Worm (Caenorhabditis elegans) whole organism, L2 larva: Measurements from ENCODE around the gene Y17D7B.10.
A peak's percentile ranks its signal among the peaks of the same experiment; 100 is the strongest.

ENCODE experiments used
- F13H6.1 ChIP-seq: sonication (generic microtip); optimal IDR thresholded peaks from 2 replicates; lab custom pipeline; 2016; ENCODE audit warnings: missing genetic modification characterization, missing compliant biosample characterization
- R02D3.7 ChIP-seq: fragments of 150-350 bp; optimal IDR thresholded peaks from 2 replicates; lab custom pipeline; 2014; ENCODE audit warnings: missing biosample characterization, missing genetic modification characterization
- Y55F3AM.14 ChIP-seq: fragments of 200-800 bp; sonication (Bioruptor generic); optimal IDR thresholded peaks from 2 replicates; lab custom pipeline; 2018; ENCODE audit warnings: mild to moderate bottlenecking, missing genetic modification characterization, missing compliant biosample characterization
- alr-1 ChIP-seq: fragments of 150-350 bp; optimal IDR thresholded peaks from 2 replicates; lab custom pipeline; 2014; ENCODE audit warnings: missing biosample characterization, missing genetic modification characterization
- ama-1 ChIP-seq: fragments of 150-350 bp; optimal IDR thresholded peaks from 2 replicates; lab custom pipeline; 2018; ENCODE audit warnings: inconsistent platforms
- ceh-16 ChIP-seq: fragments of 150-350 bp; optimal IDR thresholded peaks from 2 replicates; lab custom pipeline; 2014; ENCODE audit warnings: missing biosample characterization, missing genetic modification characterization
- ceh-82 ChIP-seq: fragments of 150-350 bp; optimal IDR thresholded peaks from 2 replicates; lab custom pipeline; 2014; ENCODE audit warnings: missing biosample characterization, missing genetic modification characterization
- crh-2 ChIP-seq: sonication (generic microtip); optimal IDR thresholded peaks from 2 replicates; lab custom pipeline; 2017; ENCODE audit warnings: missing biosample characterization, missing genetic modification characterization
- dmd-4 ChIP-seq: sonication (generic microtip); optimal IDR thresholded peaks from 2 replicates; lab custom pipeline; 2017; ENCODE audit warnings: missing biosample characterization, missing genetic modification characterization
- elt-1 ChIP-seq: fragments of 150-350 bp; optimal IDR thresholded peaks from 2 replicates; lab custom pipeline; 2014; ENCODE audit warnings: missing biosample characterization, missing genetic modification characterization
- fos-1 ChIP-seq: fragments of 150-350 bp; optimal IDR thresholded peaks from 2 replicates; lab custom pipeline; 2014; ENCODE audit warnings: missing biosample characterization, missing genetic modification characterization
- gmeb-1 ChIP-seq: fragments of 150-350 bp; optimal IDR thresholded peaks from 2 replicates; lab custom pipeline; 2014; ENCODE audit warnings: missing biosample characterization, missing genetic modification characterization
- lin-13 ChIP-seq: fragments of 150-350 bp; optimal IDR thresholded peaks from 2 replicates; lab custom pipeline; 2014; ENCODE audit warnings: missing biosample characterization, missing genetic modification reagents, missing genetic modification characterization
- lin-39 ChIP-seq: fragments of 150-350 bp; optimal IDR thresholded peaks from 2 replicates; lab custom pipeline; 2014; ENCODE audit warnings: missing biosample characterization, missing genetic modification reagents, missing genetic modification characterization
- lsy-2 ChIP-seq, 2 experiments: fragments of 150-350 bp in 1 of 2; sonication (generic microtip) in 1 of 2; optimal IDR thresholded peaks; 2 replicates each; lab custom pipeline; 2014 to 2017; ENCODE audit warnings: missing biosample characterization in 2 of 2, missing genetic modification characterization in 2 of 2
- mab-5 ChIP-seq: fragments of 150-350 bp; optimal IDR thresholded peaks from 2 replicates; lab custom pipeline; 2014; ENCODE audit warnings: missing biosample characterization, missing genetic modification characterization
- mbf-1 ChIP-seq: sonication (generic microtip); optimal IDR thresholded peaks from 2 replicates; lab custom pipeline; 2017; ENCODE audit warnings: missing biosample characterization, missing genetic modification characterization
- nhr-10 ChIP-seq: sonication (generic microtip); optimal IDR thresholded peaks from 2 replicates; lab custom pipeline; 2017; ENCODE audit warnings: missing biosample characterization, missing genetic modification characterization
- nhr-11 ChIP-seq: fragments of 150-350 bp; optimal IDR thresholded peaks from 2 replicates; lab custom pipeline; 2014; ENCODE audit warnings: missing biosample characterization, missing genetic modification characterization
- nhr-12 ChIP-seq: fragments of 150-350 bp; optimal IDR thresholded peaks from 2 replicates; lab custom pipeline; 2014; ENCODE audit warnings: missing biosample characterization, missing genetic modification characterization
- nhr-21 ChIP-seq: fragments of 150-350 bp; optimal IDR thresholded peaks from 2 replicates; lab custom pipeline; 2014; ENCODE audit warnings: missing biosample characterization, missing genetic modification characterization
- nhr-237 ChIP-seq: fragments of 150-350 bp; optimal IDR thresholded peaks from 2 replicates; lab custom pipeline; 2014; ENCODE audit warnings: missing biosample characterization, missing genetic modification characterization
- nhr-25 ChIP-seq: fragments of 150-350 bp; sonication (generic microtip); optimal IDR thresholded peaks from 3 replicates; lab custom pipeline; 2014; ENCODE audit warnings: missing biosample characterization, missing genetic modification characterization
- nhr-6 ChIP-seq: fragments of 150-350 bp; optimal IDR thresholded peaks from 2 replicates; lab custom pipeline; 2014; ENCODE audit warnings: missing biosample characterization, missing genetic modification characterization
- peb-1 ChIP-seq: fragments of 150-350 bp; optimal IDR thresholded peaks from 2 replicates; lab custom pipeline; 2014; ENCODE audit warnings: missing biosample characterization, missing genetic modification characterization
- sem-4 ChIP-seq: fragments of 150-350 bp; optimal IDR thresholded peaks from 2 replicates; lab custom pipeline; 2014; ENCODE audit warnings: missing biosample characterization, missing genetic modification reagents, missing genetic modification characterization
- sma-3 ChIP-seq: sonication (generic microtip); optimal IDR thresholded peaks from 2 replicates; lab custom pipeline; 2016; ENCODE audit warnings: missing genetic modification reagents, missing genetic modification characterization, missing compliant biosample characterization
- sma-9 ChIP-seq, 2 experiments: fragments of 150-350 bp in 1 of 2; sonication (generic microtip) in 1 of 2; optimal IDR thresholded peaks; 2 replicates each; lab custom pipeline; 2014 to 2016; ENCODE audit warnings: missing genetic modification characterization in 2 of 2, mild to moderate bottlenecking in 1 of 2, missing biosample characterization in 1 of 2, missing compliant biosample characterization in 1 of 2, missing genetic modification reagents in 1 of 2, moderate library complexity in 1 of 2
- snpc-4 ChIP-seq: fragments of 150-350 bp; optimal IDR thresholded peaks from 2 replicates; lab custom pipeline; 2014; ENCODE audit warnings: missing biosample characterization, missing genetic modification characterization
- unc-39 ChIP-seq: fragments of 150-350 bp; optimal IDR thresholded peaks from 2 replicates; lab custom pipeline; 2014; ENCODE audit warnings: missing biosample characterization, missing genetic modification characterization
- unc-55 ChIP-seq: fragments of 150-350 bp; sonication (generic microtip); optimal IDR thresholded peaks from 3 replicates; lab custom pipeline; 2014; ENCODE audit warnings: missing biosample characterization, missing genetic modification reagents, missing genetic modification characterization
- ztf-1 ChIP-seq: fragments of 200-800 bp; sonication (Bioruptor generic); conservative IDR thresholded peaks from 2 replicates; pipeline ENCODE4 v1.3.6; 2022; ENCODE audit warnings: missing genetic modification characterization, missing compliant biosample characterization
- ztf-11 ChIP-seq: sonication (generic microtip); optimal IDR thresholded peaks from 2 replicates; lab custom pipeline; 2017; ENCODE audit warnings: missing biosample characterization, missing genetic modification characterization
- ztf-4 ChIP-seq: fragments of 150-350 bp; optimal IDR thresholded peaks from 2 replicates; lab custom pipeline; 2014; ENCODE audit warnings: missing biosample characterization, missing genetic modification characterization

Gene Y17D7B.10

DNA sequence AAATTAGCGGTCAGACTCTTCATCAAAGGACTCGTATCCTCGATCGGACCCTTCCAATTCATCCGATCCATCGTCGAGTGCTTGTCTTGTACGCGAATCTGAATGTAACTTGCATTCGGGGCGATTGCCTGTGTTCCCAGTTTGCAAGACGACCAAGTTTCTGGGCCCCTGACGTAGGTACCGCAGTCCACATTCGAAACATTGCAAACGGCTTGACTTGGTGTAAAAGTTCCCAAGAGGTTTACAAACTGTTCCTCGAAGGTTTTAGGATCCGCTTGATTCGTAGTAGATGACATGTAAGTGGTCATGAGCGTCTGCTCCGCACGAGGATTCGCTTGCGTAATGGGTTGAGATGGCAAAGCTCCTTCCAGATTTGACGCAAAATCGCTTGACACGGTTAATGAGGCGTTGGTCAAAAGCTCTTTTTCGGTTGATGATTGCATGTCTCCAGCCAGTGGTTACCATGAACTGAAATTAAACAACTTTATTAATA lies 7.2 kb upstream of the Y17D7B.10 start, which contains the start of gene Y17D7B.4:
Gene Y17D7B.4, minus strand, starts transcription at position 443 of the 493 bp plus-strand sequence.
- TF ChIP-seq crh-2 (tag; lab: Kevin White, UChicago) (no peak), ceh-16 (tag; lab: Kevin White, UChicago) (no peak), nhr-12 (tag; lab: Kevin White, UChicago) (no peak), sma-9 (GFP tag; optimal IDR thresholded peaks at IDR 0.05; lab: Kevin White, UChicago) (no peak), sma-9 (tag; optimal IDR thresholded peaks at IDR 0.05; lab: Kevin White, UChicago) (no peak), R02D3.7 (no peak), ztf-4 (tag; lab: Kevin White, UChicago) (no peak), mbf-1 (no peak)

ce11 chrV:18780605-18781004 lies 2.9 kb upstream of the Y17D7B.10 start:
- no peak for TF ChIP-seq nhr-11
- no peak for TF ChIP-seq F13H6.1 (tag; lab: Kevin White, UChicago)
- TF ChIP-seq gmeb-1 (tag; lab: Kevin White, UChicago), result no peak
- no peak for TF ChIP-seq unc-55
- TF ChIP-seq peb-1, result no peak
- TF ChIP-seq mbf-1, result no peak
- TF ChIP-seq nhr-10, result no peak
- no peak for TF ChIP-seq fos-1 (tag; lab: Kevin White, UChicago)
- no peak for TF ChIP-seq lin-13 (GFP tag; lab: Kevin White, UChicago)
- TF ChIP-seq ama-1 (lab: Kevin White, UChicago), result no peak
- no peak for TF ChIP-seq ceh-82
- TF ChIP-seq nhr-6 (tag; lab: Kevin White, UChicago), result no peak
- no peak for TF ChIP-seq crh-2 (tag; lab: Kevin White, UChicago)
- no peak for TF ChIP-seq Y55F3AM.14 (GFP tag; lab: Kevin White, UChicago)
- TF ChIP-seq, all 48 proteins: peak for 0

DNA sequence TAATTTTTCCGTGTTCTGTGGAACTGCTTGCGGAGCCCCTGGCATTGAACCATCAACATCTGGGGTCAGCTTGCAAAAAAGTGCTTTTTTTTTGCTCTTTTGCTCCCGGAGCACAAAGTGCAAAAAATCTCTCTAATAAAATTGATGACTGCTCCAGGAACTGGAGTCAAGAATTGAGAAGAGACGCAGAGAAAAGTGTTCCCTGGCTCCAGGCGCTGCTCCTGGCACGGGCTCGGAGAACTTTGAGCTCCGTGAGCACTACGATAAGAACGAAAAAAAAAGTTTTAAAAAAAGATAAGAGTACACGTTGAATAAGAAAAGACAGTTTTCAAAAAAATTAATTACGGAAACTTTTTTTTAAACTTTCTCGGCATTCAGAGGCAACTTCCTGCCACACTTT lies 769 bp upstream of the Y17D7B.10 start:
- peak; percentile 60 for TF ChIP-seq sma-9 (GFP tag; optimal IDR thresholded peaks at IDR 0.05; lab: Kevin White, UChicago)
- no peak for TF ChIP-seq sma-9 (tag; optimal IDR thresholded peaks at IDR 0.05; lab: Kevin White, UChicago)
- TF ChIP-seq crh-2 (tag; lab: Kevin White, UChicago), result peak; percentile 11
- TF ChIP-seq nhr-21 (tag; lab: Kevin White, UChicago), result no peak
- peak; percentile 58 for TF ChIP-seq fos-1 (tag; lab: Kevin White, UChicago)

DNA sequence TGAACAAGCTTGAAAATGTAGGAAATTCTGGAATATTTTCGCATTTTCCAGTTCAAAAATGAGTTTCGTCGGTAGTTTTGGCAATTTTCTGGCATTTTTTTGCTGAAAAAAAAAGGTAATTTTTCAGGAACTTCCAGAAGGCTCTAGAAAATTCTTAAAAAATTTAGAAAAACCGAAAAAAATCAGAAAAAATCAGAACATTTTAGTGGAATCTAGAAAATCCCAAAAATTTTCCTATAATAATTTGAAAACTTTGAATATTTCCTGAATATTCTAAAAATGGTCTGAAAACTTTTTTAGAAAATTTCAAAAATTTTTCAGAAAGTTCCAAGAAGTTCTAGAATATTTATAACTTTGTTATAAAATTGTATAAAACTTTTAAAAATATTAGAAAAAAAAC lies 3.2 kb downstream of the Y17D7B.10 start, which contains the start of gene Y17D7B.3:
Gene Y17D7B.3, minus strand, starts transcription at position 101 of the 400 bp plus-strand sequence.
- TF ChIP-seq nhr-12 (tag; lab: Kevin White, UChicago) (no peak), F13H6.1 (tag; lab: Kevin White, UChicago) (no peak), dmd-4 (tag; lab: Kevin White, UChicago) (no peak), ztf-11 (tag; lab: Kevin White, UChicago) (no peak), ceh-16 (tag; lab: Kevin White, UChicago) (no peak), elt-1 (no peak), fos-1 (tag; lab: Kevin White, UChicago) (no peak), sem-4 (tag; lab: Kevin White, UChicago) (no peak), lin-39 (no peak), ztf-1 (GFP tag; lab: Robert Waterston, UW) (no peak), sma-3 (GFP tag; lab: Kevin White, UChicago) (no peak), R02D3.7 (no peak), nhr-25 (no peak), lsy-2 (tag; optimal IDR thresholded peaks at IDR 0.05; lab: Kevin White, UChicago) (no peak), unc-39 (tag; lab: Kevin White, UChicago) (no peak), mbf-1 (no peak), Y55F3AM.14 (GFP tag; lab: Kevin White, UChicago) (no peak), snpc-4 (tag; lab: Kevin White, UChicago) (no peak), alr-1 (tag; lab: Kevin White, UChicago) (no peak), ceh-82 (no peak)

DNA sequence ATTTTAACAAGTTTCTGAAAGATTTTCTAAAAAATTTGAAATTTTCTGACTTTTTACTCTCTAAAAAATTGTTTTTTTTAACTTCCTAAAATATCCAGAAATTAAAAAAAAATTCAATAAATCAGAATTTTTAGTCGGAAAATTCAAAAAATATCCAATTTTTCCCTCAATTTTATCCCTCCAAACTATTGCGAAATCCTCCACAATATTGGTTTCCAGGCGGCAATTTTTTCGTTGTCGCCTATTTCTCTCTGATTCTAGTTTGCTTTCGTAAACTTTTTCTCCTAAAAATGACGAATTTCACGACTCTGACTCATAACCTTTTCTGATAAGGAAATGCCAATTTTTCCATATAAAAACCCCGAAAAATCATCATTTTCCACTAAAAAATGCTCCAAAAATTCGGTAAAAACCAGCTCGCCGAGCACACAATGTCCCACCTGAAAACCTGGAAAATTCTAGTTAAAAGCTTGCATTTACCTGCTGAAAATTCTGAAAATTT lies 4.0 kb downstream of the Y17D7B.10 start, which contains the start of gene Y17D7B.2:
Gene Y17D7B.2, plus strand, starts transcription at position 323 of the 502 bp plus-strand sequence.
- TF ChIP-seq nhr-25 (no peak), nhr-21 (tag; lab: Kevin White, UChicago) (no peak), gmeb-1 (tag; lab: Kevin White, UChicago) (no peak), F13H6.1 (tag; lab: Kevin White, UChicago) (no peak), fos-1 (tag; lab: Kevin White, UChicago) (peak; percentile 73), nhr-237 (tag; lab: Kevin White, UChicago) (no peak), ztf-1 (GFP tag; lab: Robert Waterston, UW) (no peak), mab-5 (tag; lab: Kevin White, UChicago) (no peak)
